Fruit fly (Drosophila melanogaster): ENCODE data around the gene ND-ACP.

ND-ACP gene

dm6 chr3L:1374438-1375133 is 44.8 kb downstream of the ND-ACP start (continued):
- TF ChIP-seq Gug (GFP tag; IDR thresholded peaks at IDR 0.05): peak; percentile 61; the same call in 1 of the 2 replicates
- TF ChIP-seq lz (GFP tag; optimal IDR thresholded peaks at IDR 0.05): peak; percentile 67
- peak; percentile 73 for TF ChIP-seq OdsH (GFP tag; optimal IDR thresholded peaks at IDR 0.05)
- peak; percentile 74 for TF ChIP-seq pdm3 (GFP tag; optimal IDR thresholded peaks at IDR 0.05)
- no peak for TF ChIP-seq CG11762 (GFP tag; optimal IDR thresholded peaks at IDR 0.05; ENCODE audit: insufficient read depth)
- peak; percentile 44; the same call in 1 of the 2 replicates for TF ChIP-seq CG11294 (GFP tag; IDR thresholded peaks at IDR 0.05)
- TF ChIP-seq Lpt (GFP tag; optimal IDR thresholded peaks at IDR 0.05): peak; percentile 29
- peak; percentile 82 for TF ChIP-seq Hr4 (GFP tag; optimal IDR thresholded peaks at IDR 0.05)
- no peak for TF ChIP-seq CG11902 (GFP tag; optimal IDR thresholded peaks at IDR 0.05)
- TF ChIP-seq cyc (GFP tag; optimal IDR thresholded peaks at IDR 0.05): no peak
- no peak for TF ChIP-seq vri (GFP tag; optimal IDR thresholded peaks at IDR 0.05)
- TF ChIP-seq acj6 (GFP tag; optimal IDR thresholded peaks at IDR 0.05): peak; percentile 74
- TF ChIP-seq Hr39 (GFP tag; optimal IDR thresholded peaks at IDR 0.05): peak; percentile 72
- TF ChIP-seq achi (GFP tag; optimal IDR thresholded peaks at IDR 0.05): peak; percentile 48
- peak; percentile 55 for TF ChIP-seq CG10631 (GFP tag; optimal IDR thresholded peaks at IDR 0.05)

dm6 chr3L:1376014-1376745 is 46.4 kb downstream of the ND-ACP start:
- TF ChIP-seq CG6276 (GFP tag; optimal IDR thresholded peaks at IDR 0.05) (peak; percentile 78), fd85E (GFP tag; optimal IDR thresholded peaks at IDR 0.05) (no peak), Eip78C (GFP tag) (peak; percentile 87), CG9139 (GFP tag; optimal IDR thresholded peaks at IDR 0.05) (peak; percentile 5), CG6163 (GFP tag; IDR thresholded peaks at IDR 0.05) (peak; percentile 85), Ets21C (GFP tag; optimal IDR thresholded peaks at IDR 0.05) (no peak), Eip93F (GFP tag; optimal IDR thresholded peaks at IDR 0.05) (no peak), CG11762 (GFP tag; optimal IDR thresholded peaks at IDR 0.05; ENCODE audit: insufficient read depth) (no peak), cyc (GFP tag; optimal IDR thresholded peaks at IDR 0.05) (no peak), lz (GFP tag; optimal IDR thresholded peaks at IDR 0.05) (peak; percentile 26), Hr4 (GFP tag; optimal IDR thresholded peaks at IDR 0.05) (peak; percentile 90), Sox15 (GFP tag; optimal IDR thresholded peaks at IDR 0.05) (no peak), CG1621 (tag; optimal IDR thresholded peaks at IDR 0.05) (peak; percentile 38), CG11294 (GFP tag; IDR thresholded peaks at IDR 0.05) (0 out of 2 replicates have a peak, but pooled peaks have one; percentile 46), Met (GFP tag; optimal IDR thresholded peaks at IDR 0.05) (peak; percentile 14), CG6808 (GFP tag; optimal IDR thresholded peaks at IDR 0.05) (peak; percentile 49), Blimp-1 (GFP tag; optimal IDR thresholded peaks at IDR 0.05) (no peak), CG6792 (GFP tag; optimal IDR thresholded peaks at IDR 0.05) (peak; percentile 27), CG34406 (GFP tag; optimal IDR thresholded peaks at IDR 0.05) (peak; percentile 35), CG10669 (GFP tag; optimal IDR thresholded peaks at IDR 0.05) (peak; percentile 65), esn (GFP tag; optimal IDR thresholded peaks at IDR 0.05) (peak; percentile 15), Eip75B (GFP tag; optimal IDR thresholded peaks at IDR 0.05) (peak; percentile 60), Lpt (GFP tag; optimal IDR thresholded peaks at IDR 0.05) (peak; percentile 76), CG3919 (GFP tag; optimal IDR thresholded peaks at IDR 0.05) (peak; percentile 66), Hr38 (GFP tag; optimal IDR thresholded peaks at IDR 0.05) (no peak), CG8632 (GFP tag; optimal IDR thresholded peaks at IDR 0.05) (no peak), CG8119 (GFP tag; IDR thresholded peaks at IDR 0.05) (peak; percentile 85), salr (GFP tag; optimal IDR thresholded peaks at IDR 0.05) (peak in 1 of 2 experiments; percentile 59), spab (GFP tag; optimal IDR thresholded peaks at IDR 0.05) (peak; percentile 45), CG6854 (GFP tag; optimal IDR thresholded peaks at IDR 0.05) (no peak), CG10631 (GFP tag; optimal IDR thresholded peaks at IDR 0.05) (peak; percentile 60), CG32006 (GFP tag; optimal IDR thresholded peaks at IDR 0.05) (peak; percentile 89), Ets96B (tag; optimal IDR thresholded peaks at IDR 0.05) (peak; percentile 62), Hr39 (GFP tag; optimal IDR thresholded peaks at IDR 0.05) (peak; percentile 11), dac (GFP tag; optimal IDR thresholded peaks at IDR 0.05) (peak; percentile 70), Gug (GFP tag; IDR thresholded peaks at IDR 0.05) (peak; percentile 53; the same call in 1 of the 2 replicates), CG16779 (tag; optimal IDR thresholded peaks at IDR 0.05) (no peak), CG4318 (GFP tag; optimal IDR thresholded peaks at IDR 0.05) (peak; percentile 80), CG31627 (GFP tag; optimal IDR thresholded peaks at IDR 0.05) (no peak), eg (GFP tag; IDR thresholded peaks at IDR 0.05) (peak; percentile 80)

All from whole organism, prepupa.